Worm (Caenorhabditis elegans): ENCODE measurements around the gene fbxb-82.

DNA sequence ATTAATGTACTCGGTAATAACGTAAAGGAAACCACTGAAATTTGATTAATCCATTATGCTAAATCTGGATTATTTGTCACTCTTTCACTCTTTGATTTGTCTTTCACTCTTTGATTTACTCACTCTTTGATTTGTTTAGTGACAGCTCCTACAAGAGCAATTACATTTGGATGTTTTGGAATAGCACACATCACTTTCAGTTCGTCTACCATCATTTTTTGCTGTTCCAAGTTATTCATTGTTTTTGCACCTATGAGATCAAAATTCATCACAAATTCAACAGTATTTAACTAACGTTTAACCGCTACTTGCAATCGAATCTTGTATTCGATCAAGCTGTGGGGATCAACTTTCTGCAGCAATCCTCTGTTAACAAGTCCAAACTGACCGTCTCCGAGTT is 6.1 kb upstream of the fbxb-82 start:
- no peak for TF ChIP-seq hlh-12 (tag; optimal IDR thresholded peaks at IDR 0.05)
- no peak for TF ChIP-seq F49E8.2 (tag; optimal IDR thresholded peaks at IDR 0.05; ENCODE audit: insufficient read depth)

Data from whole organism, young adult.